Worm (Caenorhabditis elegans) whole organism, late embryonic: ENCODE results near the gene F43E2.1.

Source experiments
- C38D4.7 ChIP-seq: fragments of 200-800 bp; sonication (Bioruptor generic); optimal IDR thresholded peaks from 2 replicates; lab custom pipeline; 2018; ENCODE audit warnings: mild to moderate bottlenecking, missing genetic modification characterization, moderate library complexity, missing compliant biosample characterization
- ahr-1 ChIP-seq: sonication (generic microtip); optimal IDR thresholded peaks from 2 replicates; lab custom pipeline; 2016; ENCODE audit warnings: missing genetic modification characterization, missing compliant biosample characterization
- ama-1 ChIP-seq: fragments of 150-350 bp; optimal IDR thresholded peaks from 2 replicates; lab custom pipeline; 2014
- ceh-14 ChIP-seq: sonication (generic microtip); optimal IDR thresholded peaks from 2 replicates; lab custom pipeline; 2016; ENCODE audit warnings: missing genotype, missing genetic modification characterization, missing compliant biosample characterization
- ets-4 ChIP-seq: sonication (generic microtip); optimal IDR thresholded peaks from 2 replicates; lab custom pipeline; 2016; ENCODE audit warnings: missing genetic modification characterization, missing compliant biosample characterization
- gmeb-2 ChIP-seq: sonication (generic microtip); optimal IDR thresholded peaks from 2 replicates; lab custom pipeline; 2016; ENCODE audit warnings: missing genetic modification characterization, inconsistent platforms, missing compliant biosample characterization
- nhr-11 ChIP-seq: fragments of 150-350 bp; optimal IDR thresholded peaks from 2 replicates; lab custom pipeline; 2014; ENCODE audit warnings: missing biosample characterization, missing genetic modification characterization
- pag-3 ChIP-seq: sonication (generic microtip); optimal IDR thresholded peaks from 2 replicates; lab custom pipeline; 2016; ENCODE audit warnings: missing compliant biosample characterization, missing genetic modification characterization, borderline replicate concordance
- unc-42 ChIP-seq: sonication (generic microtip); optimal IDR thresholded peaks from 2 replicates; lab custom pipeline; 2016; ENCODE audit warnings: missing genotype, missing genetic modification characterization, missing compliant biosample characterization
- zip-5 ChIP-seq: sonication (generic microtip); optimal IDR thresholded peaks from 2 replicates; lab custom pipeline; 2016; ENCODE audit warnings: missing genetic modification characterization, missing compliant biosample characterization

ce11 chrII:7419563-7419962 is 44.5 kb downstream of the F43E2.1 start:
- TF ChIP-seq gmeb-2 (tag; lab: Kevin White, UChicago) (no peak), zip-5 (tag; lab: Kevin White, UChicago) (no peak), ceh-14 (no peak), pag-3 (tag; lab: Kevin White, UChicago) (no peak), ahr-1 (no peak), ets-4 (tag; lab: Kevin White, UChicago) (no peak), ama-1 (lab: Kevin White, UChicago) (no peak), C38D4.7 (GFP tag; lab: Kevin White, UChicago) (no peak), unc-42 (tag; lab: Kevin White, UChicago) (no peak), nhr-11 (tag; lab: Kevin White, UChicago) (no peak)
